Worm (Caenorhabditis elegans) whole organism, late embryonic: Measurements from ENCODE around the gene M05D6.9.

ENCODE experiments used
- C08G9.2 ChIP-seq: sonication (generic microtip); optimal IDR thresholded peaks from 2 replicates; lab custom pipeline; 2016; ENCODE audit warnings: mild to moderate bottlenecking, missing genetic modification characterization, moderate library complexity, missing compliant biosample characterization
- C38D4.7 ChIP-seq: fragments of 200-800 bp; sonication (Bioruptor generic); optimal IDR thresholded peaks from 2 replicates; lab custom pipeline; 2018; ENCODE audit warnings: mild to moderate bottlenecking, missing genetic modification characterization, moderate library complexity, missing compliant biosample characterization
- K02D7.2 ChIP-seq: sonication (generic microtip); optimal IDR thresholded peaks from 2 replicates; lab custom pipeline; 2017; ENCODE audit warnings: mild to moderate bottlenecking, missing genetic modification characterization, missing compliant biosample characterization
- K09A11.1 ChIP-seq: sonication (generic microtip); optimal IDR thresholded peaks from 2 replicates; lab custom pipeline; 2017; ENCODE audit warnings: antibody characterized with exemption, mild to moderate bottlenecking, missing genetic modification characterization, missing compliant biosample characterization; ENCODE audit not compliant: insufficient read depth
- T23F11.4 ChIP-seq: fragments of 200-800 bp; sonication (Bioruptor generic); optimal IDR thresholded peaks from 2 replicates; lab custom pipeline; 2018; ENCODE audit warnings: mild to moderate bottlenecking, missing genetic modification characterization, missing compliant biosample characterization
- Y22D7AL.16 ChIP-seq: sonication (generic microtip); optimal IDR thresholded peaks from 2 replicates; lab custom pipeline; 2016; ENCODE audit warnings: missing genetic modification characterization, missing compliant biosample characterization
- ceh-14 ChIP-seq: sonication (generic microtip); optimal IDR thresholded peaks from 2 replicates; lab custom pipeline; 2016; ENCODE audit warnings: missing genotype, missing genetic modification characterization, missing compliant biosample characterization
- ceh-18 ChIP-seq: sonication (generic microtip); optimal IDR thresholded peaks from 2 replicates; lab custom pipeline; 2016; ENCODE audit warnings: missing genetic modification characterization, missing compliant biosample characterization
- ceh-19 ChIP-seq: fragments of 200-800 bp; sonication (Bioruptor generic); optimal IDR thresholded peaks from 2 replicates; lab custom pipeline; 2018; ENCODE audit warnings: mild to moderate bottlenecking, missing genetic modification characterization, missing compliant biosample characterization
- ceh-22 ChIP-seq: sonication (generic microtip); optimal IDR thresholded peaks from 2 replicates; lab custom pipeline; 2017; ENCODE audit warnings: missing biosample characterization, missing genetic modification characterization
- ceh-24 ChIP-seq: sonication (generic microtip); optimal IDR thresholded peaks from 2 replicates; lab custom pipeline; 2016; ENCODE audit warnings: mild to moderate bottlenecking, missing genetic modification characterization, missing compliant biosample characterization
- ceh-31 ChIP-seq: sonication (generic microtip); optimal IDR thresholded peaks from 2 replicates; lab custom pipeline; 2016; ENCODE audit warnings: missing genetic modification characterization, missing compliant biosample characterization
- ceh-34 ChIP-seq: sonication (generic microtip); optimal IDR thresholded peaks from 2 replicates; lab custom pipeline; 2016; ENCODE audit warnings: mild to moderate bottlenecking, missing genetic modification characterization, missing compliant biosample characterization
- ceh-45 ChIP-seq: fragments of 200-800 bp; sonication (Bioruptor generic); IDR thresholded peaks from 2 replicates; pipeline ENCODE4 v1.3.6; 2022; ENCODE audit warnings: missing genetic modification reagents, missing genetic modification characterization, missing compliant biosample characterization
- ceh-48 ChIP-seq: sonication (generic microtip); optimal IDR thresholded peaks from 2 replicates; lab custom pipeline; 2016; ENCODE audit warnings: missing genetic modification characterization, inconsistent platforms, missing compliant biosample characterization
- ceh-6 ChIP-seq: fragments of 200-800 bp; sonication (Bioruptor generic); optimal IDR thresholded peaks from 2 replicates; lab custom pipeline; 2018; ENCODE audit warnings: mild to moderate bottlenecking, missing genetic modification characterization, missing compliant biosample characterization
- ceh-9 ChIP-seq: sonication (generic microtip); optimal IDR thresholded peaks from 2 replicates; lab custom pipeline; 2016; ENCODE audit warnings: mild to moderate bottlenecking, missing genetic modification characterization, inconsistent platforms, missing compliant biosample characterization
- che-1 ChIP-seq: sonication (generic microtip); optimal IDR thresholded peaks from 2 replicates; lab custom pipeline; 2016; ENCODE audit warnings: mild to moderate bottlenecking, missing genetic modification characterization, missing compliant biosample characterization
- dve-1 ChIP-seq: sonication (generic microtip); optimal IDR thresholded peaks from 2 replicates; lab custom pipeline; 2017; ENCODE audit warnings: antibody characterized with exemption, mild to moderate bottlenecking, missing genetic modification characterization, missing compliant biosample characterization
- elt-4 ChIP-seq: sonication (generic microtip); optimal IDR thresholded peaks from 2 replicates; lab custom pipeline; 2016; ENCODE audit warnings: missing genetic modification characterization, missing compliant biosample characterization
- gmeb-2 ChIP-seq: sonication (generic microtip); optimal IDR thresholded peaks from 2 replicates; lab custom pipeline; 2016; ENCODE audit warnings: missing genetic modification characterization, inconsistent platforms, missing compliant biosample characterization
- hlh-15 ChIP-seq: sonication (generic microtip); optimal IDR thresholded peaks from 2 replicates; lab custom pipeline; 2016; ENCODE audit warnings: missing genetic modification characterization, missing compliant biosample characterization
- hlh-30 ChIP-seq: sonication (generic microtip); optimal IDR thresholded peaks from 2 replicates; lab custom pipeline; 2017; ENCODE audit warnings: antibody characterized with exemption, missing genetic modification characterization, missing compliant biosample characterization; ENCODE audit not compliant: insufficient read depth
- hlh-6 ChIP-seq: sonication (generic microtip); optimal IDR thresholded peaks from 2 replicates; lab custom pipeline; 2016; ENCODE audit warnings: missing genotype, missing genetic modification characterization, missing compliant biosample characterization
- hlh-8 ChIP-seq: sonication (generic microtip); optimal IDR thresholded peaks from 2 replicates; lab custom pipeline; 2016; ENCODE audit warnings: missing genotype, missing genetic modification characterization, missing compliant biosample characterization
- lim-6 ChIP-seq: sonication (generic microtip); optimal IDR thresholded peaks from 2 replicates; lab custom pipeline; 2016; ENCODE audit warnings: missing genetic modification characterization, missing compliant biosample characterization
- lin-11 ChIP-seq: fragments of 200-800 bp; sonication (Bioruptor generic); optimal IDR thresholded peaks from 2 replicates; lab custom pipeline; 2018; ENCODE audit warnings: mild to moderate bottlenecking, missing genetic modification characterization, missing compliant biosample characterization
- madf-2 ChIP-seq: sonication (generic microtip); optimal IDR thresholded peaks from 2 replicates; lab custom pipeline; 2017; ENCODE audit warnings: missing genetic modification characterization, missing compliant biosample characterization
- mec-3 ChIP-seq: sonication (generic microtip); optimal IDR thresholded peaks from 2 replicates; lab custom pipeline; 2016; ENCODE audit warnings: borderline replicate concordance, missing genetic modification characterization, missing compliant biosample characterization
- nfya-1 ChIP-seq: sonication (generic microtip); optimal IDR thresholded peaks from 2 replicates; lab custom pipeline; 2017; ENCODE audit warnings: missing genetic modification characterization, mild to moderate bottlenecking, missing compliant biosample characterization, antibody characterized with exemption, moderate library complexity
- nhr-11 ChIP-seq: fragments of 150-350 bp; optimal IDR thresholded peaks from 2 replicates; lab custom pipeline; 2014; ENCODE audit warnings: missing biosample characterization, missing genetic modification characterization
- nhr-232 ChIP-seq: sonication (generic microtip); optimal IDR thresholded peaks from 2 replicates; lab custom pipeline; 2016; ENCODE audit warnings: missing genetic modification characterization, missing compliant biosample characterization
- npax-4 ChIP-seq: sonication (generic microtip); optimal IDR thresholded peaks from 2 replicates; lab custom pipeline; 2016; ENCODE audit warnings: missing genetic modification characterization, missing compliant biosample characterization
- odd-2 ChIP-seq: sonication (generic microtip); optimal IDR thresholded peaks from 2 replicates; lab custom pipeline; 2017; ENCODE audit warnings: antibody characterized with exemption, mild to moderate bottlenecking, missing genetic modification characterization, missing compliant biosample characterization
- pag-3 ChIP-seq: sonication (generic microtip); optimal IDR thresholded peaks from 2 replicates; lab custom pipeline; 2016; ENCODE audit warnings: missing compliant biosample characterization, missing genetic modification characterization, borderline replicate concordance
- pax-1 ChIP-seq: fragments of 150-350 bp; optimal IDR thresholded peaks from 2 replicates; lab custom pipeline; 2014; ENCODE audit warnings: missing biosample characterization, missing genetic modification characterization
- pha-2 ChIP-seq: sonication (generic microtip); optimal IDR thresholded peaks from 2 replicates; lab custom pipeline; 2017; ENCODE audit warnings: mild to moderate bottlenecking, missing genetic modification characterization, missing compliant biosample characterization
- pha-4 ChIP-seq: fragments of 150-350 bp; optimal IDR thresholded peaks from 2 replicates; lab custom pipeline; 2018; ENCODE audit warnings: missing biosample characterization, missing genetic modification reagents, missing genetic modification characterization
- pqm-1 ChIP-seq: sonication (generic microtip); optimal IDR thresholded peaks from 2 replicates; lab custom pipeline; 2016; ENCODE audit warnings: missing genetic modification characterization, missing compliant biosample characterization
- pros-1 ChIP-seq: fragments of 150-350 bp; optimal IDR thresholded peaks from 2 replicates; lab custom pipeline; 2014; ENCODE audit warnings: missing biosample characterization, missing genetic modification reagents, missing genetic modification characterization
- ref-2 ChIP-seq: sonication (generic microtip); optimal IDR thresholded peaks from 2 replicates; lab custom pipeline; 2016; ENCODE audit warnings: missing genetic modification characterization, missing compliant biosample characterization
- rnt-1 ChIP-seq: sonication (generic microtip); optimal IDR thresholded peaks from 2 replicates; lab custom pipeline; 2016; ENCODE audit warnings: missing genetic modification characterization, missing compliant biosample characterization
- sdc-2 ChIP-seq: sonication (generic microtip); optimal IDR thresholded peaks from 2 replicates; lab custom pipeline; 2016; ENCODE audit warnings: missing genotype, missing genetic modification characterization, missing compliant biosample characterization
- sox-4 ChIP-seq: sonication (generic microtip); optimal IDR thresholded peaks from 2 replicates; lab custom pipeline; 2017; ENCODE audit warnings: mild to moderate bottlenecking, missing genetic modification characterization, inconsistent platforms, missing compliant biosample characterization
- syd-9 ChIP-seq: sonication (generic microtip); optimal IDR thresholded peaks from 2 replicates; lab custom pipeline; 2016; ENCODE audit warnings: mild to moderate bottlenecking, missing genetic modification characterization, moderate library complexity, missing compliant biosample characterization
- tbx-2 ChIP-seq: sonication (generic microtip); optimal IDR thresholded peaks from 2 replicates; lab custom pipeline; 2016; ENCODE audit warnings: missing genetic modification characterization, missing compliant biosample characterization
- tbx-7 ChIP-seq: sonication (generic microtip); optimal IDR thresholded peaks from 2 replicates; lab custom pipeline; 2016; ENCODE audit warnings: missing genotype, missing genetic modification characterization, missing compliant biosample characterization
- ttx-3 ChIP-seq: sonication (generic microtip); optimal IDR thresholded peaks from 2 replicates; lab custom pipeline; 2016; ENCODE audit warnings: missing genetic modification reagents, missing genetic modification characterization, missing compliant biosample characterization
- unc-3 ChIP-seq, 2 experiments: fragments of 200-800 bp in 1 of 2; sonication (Bioruptor generic) in 1 of 2; sonication (generic microtip) in 1 of 2; conservative IDR thresholded peaks in 1 of 2; optimal IDR thresholded peaks in 1 of 2; 2 replicates each; pipeline versions ENCODE4 v1.3.6 to Lab custom; 2016 to 2022; ENCODE audit warnings: missing compliant biosample characterization in 2 of 2, missing genetic modification characterization in 2 of 2, missing genetic modification reagents in 1 of 2
- unc-55 ChIP-seq: sonication (generic microtip); optimal IDR thresholded peaks from 2 replicates; lab custom pipeline; 2017; ENCODE audit warnings: missing biosample characterization, missing genetic modification reagents, missing genetic modification characterization
- unc-86 ChIP-seq: sonication (generic microtip); optimal IDR thresholded peaks from 2 replicates; lab custom pipeline; 2016; ENCODE audit warnings: missing genetic modification characterization, missing compliant biosample characterization
- zip-5 ChIP-seq: sonication (generic microtip); optimal IDR thresholded peaks from 2 replicates; lab custom pipeline; 2016; ENCODE audit warnings: missing genetic modification characterization, missing compliant biosample characterization
- ztf-16 ChIP-seq: sonication (generic microtip); optimal IDR thresholded peaks from 2 replicates; lab custom pipeline; 2017; ENCODE audit warnings: missing genetic modification characterization, missing compliant biosample characterization

M05D6.9 gene

DNA sequence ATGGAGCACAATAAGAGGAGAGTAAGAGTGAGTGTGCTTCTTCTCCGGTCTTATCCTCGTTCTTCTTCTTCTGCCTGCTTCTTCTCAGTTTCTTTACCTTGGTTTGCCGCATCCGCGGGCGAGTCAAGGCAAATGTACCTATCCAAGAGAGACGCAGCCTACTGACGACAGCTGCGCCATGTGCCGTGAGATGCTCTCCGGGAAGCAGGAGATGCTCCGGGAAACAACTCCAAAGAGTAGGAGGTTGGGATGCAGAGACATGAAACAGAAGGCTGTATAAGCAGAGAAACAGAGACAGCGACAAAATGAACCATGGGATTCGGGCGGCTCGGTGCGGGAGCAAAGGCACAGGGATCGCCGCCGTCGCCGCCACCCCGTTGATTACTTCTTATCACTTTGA, 4.9 kb downstream of the M05D6.9 start:
- TF ChIP-seq ceh-45 (GFP tag; lab: Robert Waterston, UW): no peak
- TF ChIP-seq ceh-31 (tag; lab: Kevin White, UChicago): peak; percentile 8
- peak; percentile 46 for TF ChIP-seq tbx-2 (tag; lab: Kevin White, UChicago)
- no peak for TF ChIP-seq lim-6 (tag; lab: Kevin White, UChicago)
- no peak for TF ChIP-seq C08G9.2 (tag; lab: Kevin White, UChicago)
- TF ChIP-seq pros-1 (tag; lab: Kevin White, UChicago): no peak
- no peak for TF ChIP-seq madf-2
- TF ChIP-seq sox-4 (tag; lab: Kevin White, UChicago): no peak
- no peak for TF ChIP-seq pha-2 (tag; lab: Kevin White, UChicago)
- TF ChIP-seq pqm-1 (tag; lab: Kevin White, UChicago): no peak
- no peak for TF ChIP-seq ttx-3
- no peak for TF ChIP-seq dve-1 (tag; lab: Kevin White, UChicago)
- TF ChIP-seq unc-3 (GFP tag; conservative IDR thresholded peaks at IDR 0.05; lab: Robert Waterston, UW): no peak
- no peak for TF ChIP-seq unc-3 (tag; optimal IDR thresholded peaks at IDR 0.05; lab: Kevin White, UChicago)
- peak; percentile 54 for TF ChIP-seq ceh-34 (tag; lab: Kevin White, UChicago)
- no peak for TF ChIP-seq tbx-7 (tag; lab: Kevin White, UChicago)
- TF ChIP-seq odd-2 (tag; lab: Kevin White, UChicago): no peak
- TF ChIP-seq ceh-18: peak; percentile 88
- no peak for TF ChIP-seq pag-3 (tag; lab: Kevin White, UChicago)
- no peak for TF ChIP-seq npax-4
- TF ChIP-seq ceh-24 (tag; lab: Kevin White, UChicago): no peak
- no peak for TF ChIP-seq unc-86 (tag; lab: Kevin White, UChicago)
- TF ChIP-seq pax-1 (tag; lab: Kevin White, UChicago): no peak
- TF ChIP-seq ceh-48 (tag; lab: Kevin White, UChicago): no peak
- TF ChIP-seq ceh-14 (tag; lab: Kevin White, UChicago): no peak
- no peak for TF ChIP-seq gmeb-2 (tag; lab: Kevin White, UChicago)
- TF ChIP-seq syd-9 (tag; lab: Kevin White, UChicago): peak; percentile 21
- TF ChIP-seq ceh-19 (GFP tag; lab: Kevin White, UChicago): no peak
- TF ChIP-seq T23F11.4 (GFP tag; lab: Kevin White, UChicago): no peak
- no peak for TF ChIP-seq ceh-6 (GFP tag; lab: Kevin White, UChicago)
- no peak for TF ChIP-seq mec-3
- no peak for TF ChIP-seq che-1 (tag; lab: Kevin White, UChicago)
- TF ChIP-seq C38D4.7: no peak
- TF ChIP-seq sdc-2 (tag; lab: Kevin White, UChicago): peak; percentile 15
- TF ChIP-seq nhr-11: no peak
- TF ChIP-seq elt-4 (tag; lab: Kevin White, UChicago): no peak
- no peak for TF ChIP-seq K09A11.1 (tag; lab: Kevin White, UChicago)
- no peak for TF ChIP-seq lin-11 (tag; lab: Kevin White, UChicago)
- peak; percentile 64 for TF ChIP-seq hlh-8 (tag; lab: Kevin White, UChicago)
- TF ChIP-seq nfya-1 (tag; lab: Kevin White, UChicago): peak; percentile 36
- no peak for TF ChIP-seq ceh-22 (tag; lab: Kevin White, UChicago)
- no peak for TF ChIP-seq pha-4 (tag; lab: Kevin White, UChicago)
- no peak for TF ChIP-seq zip-5 (tag; lab: Kevin White, UChicago)
- TF ChIP-seq hlh-6 (tag; lab: Kevin White, UChicago): no peak
- TF ChIP-seq K02D7.2: no peak
- TF ChIP-seq unc-55: peak; percentile 34
- TF ChIP-seq ref-2 (tag; lab: Kevin White, UChicago): no peak
- no peak for TF ChIP-seq ceh-9 (tag; lab: Kevin White, UChicago)
- TF ChIP-seq nhr-232: no peak
- TF ChIP-seq hlh-30 (tag; lab: Kevin White, UChicago): no peak
- TF ChIP-seq hlh-15 (tag; lab: Kevin White, UChicago): no peak
- peak; percentile 63 for TF ChIP-seq rnt-1 (tag; lab: Kevin White, UChicago)
- no peak for TF ChIP-seq Y22D7AL.16
- no peak for TF ChIP-seq ztf-16 (tag; lab: Kevin White, UChicago)
